Worm (Caenorhabditis elegans) whole organism, late embryonic: ENCODE data around the gene F28H7.2.

Source experiments
- pha-4 ChIP-seq: fragments of 150-350 bp; optimal IDR thresholded peaks from 2 replicates; lab custom pipeline; 2018; ENCODE audit warnings: missing biosample characterization, missing genetic modification reagents, missing genetic modification characterization
- sox-4 ChIP-seq: sonication (generic microtip); optimal IDR thresholded peaks from 2 replicates; lab custom pipeline; 2017; ENCODE audit warnings: mild to moderate bottlenecking, missing genetic modification characterization, inconsistent platforms, missing compliant biosample characterization

ce11 chrV:10711004-10711403 lies 36.7 kb upstream of the F28H7.2 start:
- no peak for TF ChIP-seq pha-4 (tag; lab: Kevin White, UChicago)
- TF ChIP-seq sox-4 (tag; lab: Kevin White, UChicago), result no peak
